Worm (Caenorhabditis elegans) whole organism, L2 larva: ENCODE measurements around the gene gbb-2.

Source experiments
- C34F6.9 ChIP-seq: fragments of 150-350 bp; optimal IDR thresholded peaks from 2 replicates; lab custom pipeline; 2014; ENCODE audit warnings: missing biosample characterization, missing genetic modification characterization
- F13H6.1 ChIP-seq: sonication (generic microtip); optimal IDR thresholded peaks from 2 replicates; lab custom pipeline; 2016; ENCODE audit warnings: missing genetic modification characterization, missing compliant biosample characterization
- Y55F3AM.14 ChIP-seq: fragments of 200-800 bp; sonication (Bioruptor generic); optimal IDR thresholded peaks from 2 replicates; lab custom pipeline; 2018; ENCODE audit warnings: mild to moderate bottlenecking, missing genetic modification characterization, missing compliant biosample characterization
- ZK546.5 ChIP-seq: sonication (generic microtip); optimal IDR thresholded peaks from 2 replicates; lab custom pipeline; 2017; ENCODE audit warnings: missing biosample characterization, missing genetic modification characterization
- alr-1 ChIP-seq: fragments of 150-350 bp; optimal IDR thresholded peaks from 2 replicates; lab custom pipeline; 2014; ENCODE audit warnings: missing biosample characterization, missing genetic modification characterization
- aly-2 ChIP-seq: fragments of 150-350 bp; optimal IDR thresholded peaks from 2 replicates; lab custom pipeline; 2014; ENCODE audit warnings: missing biosample characterization, missing genetic modification characterization
- blmp-1 ChIP-seq: sonication (generic microtip); optimal IDR thresholded peaks from 2 replicates; lab custom pipeline; 2017; ENCODE audit warnings: missing genetic modification characterization, mild to moderate bottlenecking, missing compliant biosample characterization, antibody characterized with exemption, moderate library complexity; ENCODE audit not compliant: insufficient read depth
- ceh-16 ChIP-seq: fragments of 150-350 bp; optimal IDR thresholded peaks from 2 replicates; lab custom pipeline; 2014; ENCODE audit warnings: missing biosample characterization, missing genetic modification characterization
- ceh-82 ChIP-seq: fragments of 150-350 bp; optimal IDR thresholded peaks from 2 replicates; lab custom pipeline; 2014; ENCODE audit warnings: missing biosample characterization, missing genetic modification characterization
- dmd-4 ChIP-seq: sonication (generic microtip); optimal IDR thresholded peaks from 2 replicates; lab custom pipeline; 2017; ENCODE audit warnings: missing biosample characterization, missing genetic modification characterization
- egl-27 ChIP-seq: sonication (generic microtip); optimal IDR thresholded peaks from 3 replicates; lab custom pipeline; 2017; ENCODE audit warnings: missing biosample characterization, missing genetic modification reagents, missing genetic modification characterization
- gmeb-1 ChIP-seq: fragments of 150-350 bp; optimal IDR thresholded peaks from 2 replicates; lab custom pipeline; 2014; ENCODE audit warnings: missing biosample characterization, missing genetic modification characterization
- lin-11 ChIP-seq: fragments of 150-350 bp; sonication (generic microtip); optimal IDR thresholded peaks from 2 replicates; lab custom pipeline; 2014; ENCODE audit warnings: missing biosample characterization, missing genetic modification characterization, inconsistent platforms, mixed read lengths
- lin-13 ChIP-seq: fragments of 150-350 bp; optimal IDR thresholded peaks from 2 replicates; lab custom pipeline; 2014; ENCODE audit warnings: missing biosample characterization, missing genetic modification reagents, missing genetic modification characterization
- lin-39 ChIP-seq: fragments of 150-350 bp; optimal IDR thresholded peaks from 2 replicates; lab custom pipeline; 2014; ENCODE audit warnings: missing biosample characterization, missing genetic modification reagents, missing genetic modification characterization
- lsy-2 ChIP-seq, 2 experiments: fragments of 150-350 bp in 1 of 2; sonication (generic microtip) in 1 of 2; optimal IDR thresholded peaks; 2 replicates each; lab custom pipeline; 2014 to 2017; ENCODE audit warnings: missing biosample characterization in 2 of 2, missing genetic modification characterization in 2 of 2
- mdl-1 ChIP-seq, 2 experiments: fragments of 150-350 bp in 1 of 2; sonication (generic microtip) in 1 of 2; optimal IDR thresholded peaks; 2 replicates each; lab custom pipeline; 2017; ENCODE audit warnings: missing biosample characterization in 2 of 2, missing genetic modification characterization in 2 of 2
- nhr-12 ChIP-seq: fragments of 150-350 bp; optimal IDR thresholded peaks from 2 replicates; lab custom pipeline; 2014; ENCODE audit warnings: missing biosample characterization, missing genetic modification characterization
- nhr-129 ChIP-seq: fragments of 150-350 bp; optimal IDR thresholded peaks from 2 replicates; lab custom pipeline; 2014; ENCODE audit warnings: missing biosample characterization, missing genetic modification characterization
- nhr-21 ChIP-seq: fragments of 150-350 bp; optimal IDR thresholded peaks from 2 replicates; lab custom pipeline; 2014; ENCODE audit warnings: missing biosample characterization, missing genetic modification characterization
- nhr-237 ChIP-seq: fragments of 150-350 bp; optimal IDR thresholded peaks from 2 replicates; lab custom pipeline; 2014; ENCODE audit warnings: missing biosample characterization, missing genetic modification characterization
- nhr-25 ChIP-seq: fragments of 150-350 bp; sonication (generic microtip); optimal IDR thresholded peaks from 3 replicates; lab custom pipeline; 2014; ENCODE audit warnings: missing biosample characterization, missing genetic modification characterization
- nhr-6 ChIP-seq: fragments of 150-350 bp; optimal IDR thresholded peaks from 2 replicates; lab custom pipeline; 2014; ENCODE audit warnings: missing biosample characterization, missing genetic modification characterization
- nhr-77 ChIP-seq: fragments of 150-350 bp; optimal IDR thresholded peaks from 2 replicates; lab custom pipeline; 2014; ENCODE audit warnings: missing biosample characterization, missing genetic modification characterization
- sem-4 ChIP-seq: fragments of 150-350 bp; optimal IDR thresholded peaks from 2 replicates; lab custom pipeline; 2014; ENCODE audit warnings: missing biosample characterization, missing genetic modification reagents, missing genetic modification characterization
- skn-1 ChIP-seq: sonication (generic microtip); optimal IDR thresholded peaks from 2 replicates; lab custom pipeline; 2017; ENCODE audit warnings: missing biosample characterization, missing genetic modification characterization
- sma-3 ChIP-seq: sonication (generic microtip); optimal IDR thresholded peaks from 2 replicates; lab custom pipeline; 2016; ENCODE audit warnings: missing genetic modification reagents, missing genetic modification characterization, missing compliant biosample characterization
- sma-9 ChIP-seq, 2 experiments: fragments of 150-350 bp in 1 of 2; sonication (generic microtip) in 1 of 2; optimal IDR thresholded peaks; 2 replicates each; lab custom pipeline; 2014 to 2016; ENCODE audit warnings: missing genetic modification characterization in 2 of 2, mild to moderate bottlenecking in 1 of 2, missing biosample characterization in 1 of 2, missing compliant biosample characterization in 1 of 2, missing genetic modification reagents in 1 of 2, moderate library complexity in 1 of 2
- snpc-4 ChIP-seq: fragments of 150-350 bp; optimal IDR thresholded peaks from 2 replicates; lab custom pipeline; 2014; ENCODE audit warnings: missing biosample characterization, missing genetic modification characterization
- unc-39 ChIP-seq: fragments of 150-350 bp; optimal IDR thresholded peaks from 2 replicates; lab custom pipeline; 2014; ENCODE audit warnings: missing biosample characterization, missing genetic modification characterization
- unc-55 ChIP-seq: fragments of 150-350 bp; sonication (generic microtip); optimal IDR thresholded peaks from 3 replicates; lab custom pipeline; 2014; ENCODE audit warnings: missing biosample characterization, missing genetic modification reagents, missing genetic modification characterization
- zag-1 ChIP-seq: fragments of 150-350 bp; optimal IDR thresholded peaks from 2 replicates; lab custom pipeline; 2014; ENCODE audit warnings: missing biosample characterization, missing genetic modification characterization
- ztf-11 ChIP-seq: sonication (generic microtip); optimal IDR thresholded peaks from 2 replicates; lab custom pipeline; 2017; ENCODE audit warnings: missing biosample characterization, missing genetic modification characterization
- ztf-4 ChIP-seq: fragments of 150-350 bp; optimal IDR thresholded peaks from 2 replicates; lab custom pipeline; 2014; ENCODE audit warnings: missing biosample characterization, missing genetic modification characterization

The gbb-2 gene

DNA sequence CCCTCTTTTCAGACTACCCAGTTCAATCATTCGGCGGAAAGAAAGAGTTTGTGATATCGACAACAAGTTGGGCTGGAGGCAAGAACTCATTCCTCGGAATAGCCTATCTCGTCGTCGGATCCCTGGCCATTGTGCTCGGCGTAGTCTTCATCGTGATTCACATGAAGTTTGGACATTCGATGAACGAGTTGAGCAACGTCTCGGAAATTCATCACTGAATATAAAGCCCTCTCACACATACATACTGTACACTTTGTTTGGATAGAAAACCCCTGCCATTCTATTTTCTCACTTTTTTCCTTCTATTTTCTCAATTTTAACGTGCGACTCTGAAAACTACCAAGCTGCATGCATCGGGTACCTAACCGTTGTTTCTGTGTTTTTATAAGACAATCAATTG, 57.1 kb downstream of the gbb-2 start, which contains the start of gene R08C7.12:
R08C7.12 (plus strand) TSS at position 301 of the 400 bp plus-strand sequence.
- TF ChIP-seq mdl-1 (tag; optimal IDR thresholded peaks at IDR 0.05; lab: Kevin White, UChicago) (no peak), alr-1 (tag; lab: Kevin White, UChicago) (no peak), lsy-2 (tag; optimal IDR thresholded peaks at IDR 0.05; lab: Kevin White, UChicago) (no peak), Y55F3AM.14 (GFP tag; lab: Kevin White, UChicago) (no peak), C34F6.9 (tag; lab: Kevin White, UChicago) (no peak), aly-2 (tag; lab: Kevin White, UChicago) (no peak), nhr-77 (tag; lab: Kevin White, UChicago) (no peak), ceh-82 (no peak), skn-1 (tag; lab: Kevin White, UChicago) (no peak), nhr-21 (tag; lab: Kevin White, UChicago) (no peak), ZK546.5 (tag; lab: Kevin White, UChicago) (no peak), nhr-237 (tag; lab: Kevin White, UChicago) (no peak), snpc-4 (tag; lab: Kevin White, UChicago) (no peak), lin-11 (tag; lab: Kevin White, UChicago) (no peak), lin-13 (no peak), gmeb-1 (tag; lab: Kevin White, UChicago) (no peak)

DNA sequence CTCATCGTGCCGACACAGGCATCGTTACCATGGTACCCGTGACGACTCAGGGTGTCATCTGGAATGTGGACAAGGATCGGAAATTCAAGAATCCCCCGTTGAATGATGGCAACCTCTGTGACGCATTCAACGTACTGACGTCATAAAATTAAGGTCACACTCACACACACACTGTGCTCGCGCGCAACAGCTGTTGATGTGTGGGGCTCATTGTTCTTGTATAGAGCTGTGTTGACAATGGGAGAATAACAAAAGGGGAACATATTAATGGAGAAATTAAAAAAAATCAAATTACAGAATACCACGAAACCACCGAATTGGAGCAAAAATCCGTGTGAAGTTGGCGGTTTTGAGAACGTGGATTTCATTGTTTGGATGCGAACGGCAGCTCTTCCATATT, 58.2 kb downstream of the gbb-2 start:
- TF ChIP-seq lsy-2 (tag; optimal IDR thresholded peaks at IDR 0.05; lab: Kevin White, UChicago) (no peak), skn-1 (tag; lab: Kevin White, UChicago) (no peak), nhr-129 (tag; lab: Kevin White, UChicago) (no peak), sma-9 (GFP tag; optimal IDR thresholded peaks at IDR 0.05; lab: Kevin White, UChicago) (no peak), sma-9 (tag; optimal IDR thresholded peaks at IDR 0.05; lab: Kevin White, UChicago) (no peak), sma-3 (GFP tag; lab: Kevin White, UChicago) (no peak), snpc-4 (tag; lab: Kevin White, UChicago) (no peak), lin-39 (tag; lab: Kevin White, UChicago) (no peak), unc-39 (no peak), F13H6.1 (no peak), ceh-82 (no peak), C34F6.9 (tag; lab: Kevin White, UChicago) (no peak), aly-2 (tag; lab: Kevin White, UChicago) (no peak), ceh-16 (tag; lab: Kevin White, UChicago) (no peak), egl-27 (tag; lab: Kevin White, UChicago) (no peak), nhr-237 (tag; lab: Kevin White, UChicago) (no peak), blmp-1 (tag; lab: Kevin White, UChicago) (no peak), nhr-6 (no peak), nhr-12 (tag; lab: Kevin White, UChicago) (no peak), alr-1 (tag; lab: Kevin White, UChicago) (no peak)

DNA sequence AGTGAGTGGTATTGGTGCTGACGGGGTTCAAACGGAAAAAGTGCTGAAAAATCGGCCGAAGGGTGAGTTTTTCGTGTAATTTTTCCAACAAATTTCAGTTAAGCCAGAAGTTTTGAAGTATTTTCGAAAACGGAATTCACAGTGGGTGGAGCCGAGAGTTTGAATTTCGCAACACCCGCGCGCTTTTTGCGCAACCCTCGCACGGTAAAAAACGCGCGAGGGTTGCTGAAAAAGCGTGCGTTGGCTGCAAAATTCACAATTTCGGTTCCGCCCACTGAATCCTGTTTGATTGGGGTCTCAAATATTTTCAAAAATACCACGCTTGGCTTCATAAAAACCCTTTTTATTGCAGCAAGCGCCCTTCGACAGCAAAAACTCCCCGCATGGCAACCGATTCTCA, 59.2 kb downstream of the gbb-2 start:
- TF ChIP-seq ztf-11 (tag; lab: Kevin White, UChicago) (no peak), zag-1 (tag; lab: Kevin White, UChicago) (no peak), ztf-4 (tag; lab: Kevin White, UChicago) (no peak), nhr-237 (tag; lab: Kevin White, UChicago) (no peak), lsy-2 (tag; optimal IDR thresholded peaks at IDR 0.05; lab: Kevin White, UChicago) (no peak), gmeb-1 (tag; lab: Kevin White, UChicago) (no peak), unc-55 (GFP tag; lab: Kevin White, UChicago) (no peak), ZK546.5 (tag; lab: Kevin White, UChicago) (no peak), lin-13 (no peak), ceh-82 (no peak), aly-2 (tag; lab: Kevin White, UChicago) (no peak), nhr-77 (tag; lab: Kevin White, UChicago) (no peak), skn-1 (tag; lab: Kevin White, UChicago) (no peak), dmd-4 (no peak), nhr-21 (tag; lab: Kevin White, UChicago) (no peak), unc-39 (no peak), nhr-129 (tag; lab: Kevin White, UChicago) (no peak)
- TF ChIP-seq, all 48 proteins: peak for 0

DNA sequence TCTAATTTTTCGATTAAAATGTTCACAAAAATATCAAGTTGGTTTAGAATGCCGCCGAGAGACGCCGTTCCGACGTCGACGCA, 59.4 kb downstream of the gbb-2 start, which contains the start of gene chat-1:
chat-1 (plus strand) TSS at position 48 of the 83 bp plus-strand sequence.
- no peak for TF ChIP-seq C34F6.9 (tag; lab: Kevin White, UChicago)
- TF ChIP-seq zag-1 (tag; lab: Kevin White, UChicago) = no peak
- TF ChIP-seq nhr-25 (tag; lab: Kevin White, UChicago) = no peak
- no peak for TF ChIP-seq sem-4 (tag; lab: Kevin White, UChicago)
